Fruit fly (Drosophila melanogaster): Measurements from ENCODE around the gene CG7335.

DNA sequence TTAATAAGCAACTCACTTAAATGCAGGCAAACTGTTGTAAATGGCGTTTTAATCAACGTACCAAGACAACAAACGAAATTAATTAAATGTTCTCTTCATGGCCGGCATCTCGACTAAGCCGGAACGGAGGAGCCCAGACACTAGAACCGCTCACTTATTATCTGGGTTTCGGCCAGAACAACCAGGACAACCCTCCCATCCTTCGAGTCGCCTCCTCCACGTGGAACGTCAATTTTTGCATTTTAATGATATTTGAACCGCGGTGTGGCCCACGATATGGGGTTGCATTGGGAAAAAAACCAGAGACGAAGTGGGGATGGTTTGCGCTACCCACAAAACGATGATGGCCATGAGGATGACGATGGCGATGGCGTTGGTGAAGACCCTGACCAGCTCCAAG, 48.0 kb downstream of the CG7335 start:
- TF ChIP-seq CG13204 (GFP tag; optimal IDR thresholded peaks at IDR 0.05) (no peak), fd96Ca (GFP tag; IDR thresholded peaks at IDR 0.05) (no peak), gl (tag; optimal IDR thresholded peaks at IDR 0.05) (no peak), CG8301 (tag; optimal IDR thresholded peaks at IDR 0.05) (no peak), CG32121 (GFP tag; IDR thresholded peaks at IDR 0.05) (no peak), Snoo (tag; optimal IDR thresholded peaks at IDR 0.05) (no peak), CG12605 (GFP tag; IDR thresholded peaks at IDR 0.05) (no peak), rn (GFP tag; IDR thresholded peaks at IDR 0.05) (no peak), Ets98B (GFP tag; IDR thresholded peaks at IDR 0.05) (no peak), D1 (tag; optimal IDR thresholded peaks at IDR 0.05) (no peak)

All from whole organism, pupa.